Fruit fly (Drosophila melanogaster) ovary, adult (tissue): ENCODE measurements around the gene NP15.6.

Source experiments
- CG17801 ChIP-seq: fragments of 200-800 bp; optimal IDR thresholded peaks from 2 replicates; lab custom pipeline; 2019; ENCODE audit warnings: missing biosample characterization, mild to moderate bottlenecking, missing genetic modification characterization, moderate library complexity; ENCODE audit not compliant: partially characterized antibody

Gene NP15.6

DNA sequence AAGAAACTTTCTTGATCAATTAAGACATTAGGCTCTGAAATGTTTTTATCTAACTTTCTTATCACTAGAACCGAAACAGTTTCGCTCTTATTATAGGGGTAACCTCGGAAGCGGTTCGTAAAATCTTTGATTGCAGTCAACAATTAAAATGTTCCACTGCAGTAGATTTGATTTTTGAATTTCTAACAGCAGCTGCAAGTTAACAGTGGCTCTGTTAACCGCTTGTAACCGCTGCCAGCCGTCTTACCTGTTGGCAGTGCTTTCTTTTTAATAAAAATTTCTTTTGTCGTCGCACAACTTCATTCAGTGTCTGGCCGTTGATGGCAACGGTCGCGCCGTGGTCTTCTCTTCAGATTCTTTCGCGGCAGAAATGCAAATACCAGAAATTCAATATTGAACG, 6.1 kb downstream of the NP15.6 start, which contains the start of gene CG6026:
CG6026 (plus strand) TSS at position 301 of the 400 bp plus-strand sequence.
- no peak for TF ChIP-seq CG17801 (GFP tag; lab: Kevin White, UChicago)

DNA sequence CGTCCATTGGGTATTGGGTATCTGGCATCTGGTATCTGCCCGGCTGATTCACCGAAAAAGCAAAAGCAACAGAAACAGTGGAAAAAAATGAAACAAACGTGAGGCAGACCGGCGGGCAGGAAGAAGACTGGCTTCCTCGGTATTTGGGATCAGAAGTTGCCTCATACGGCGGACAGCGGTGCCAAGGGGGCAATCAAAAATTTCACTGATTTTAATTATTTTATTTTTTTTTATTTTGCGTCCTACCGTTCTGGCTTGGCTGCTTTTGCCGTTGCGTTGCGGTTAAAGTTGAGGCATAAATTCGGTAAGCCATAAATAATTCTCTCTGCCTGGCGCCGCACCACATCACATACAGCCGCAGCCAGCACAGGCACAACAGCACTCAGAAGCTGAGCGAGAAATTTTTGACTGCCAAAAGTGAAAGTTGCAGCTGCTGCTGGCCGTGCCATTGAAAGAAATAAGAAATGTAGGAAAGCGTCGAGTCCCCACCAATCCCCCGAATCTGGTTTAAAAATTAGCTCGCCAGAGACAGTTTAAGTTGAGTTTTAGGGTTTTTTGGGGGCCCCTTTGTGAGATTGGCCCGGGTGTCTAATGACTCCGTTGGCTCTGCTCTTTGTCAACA, 9.5 kb downstream of the NP15.6 start:
- no peak for TF ChIP-seq CG17801 (GFP tag; lab: Kevin White, UChicago)

DNA sequence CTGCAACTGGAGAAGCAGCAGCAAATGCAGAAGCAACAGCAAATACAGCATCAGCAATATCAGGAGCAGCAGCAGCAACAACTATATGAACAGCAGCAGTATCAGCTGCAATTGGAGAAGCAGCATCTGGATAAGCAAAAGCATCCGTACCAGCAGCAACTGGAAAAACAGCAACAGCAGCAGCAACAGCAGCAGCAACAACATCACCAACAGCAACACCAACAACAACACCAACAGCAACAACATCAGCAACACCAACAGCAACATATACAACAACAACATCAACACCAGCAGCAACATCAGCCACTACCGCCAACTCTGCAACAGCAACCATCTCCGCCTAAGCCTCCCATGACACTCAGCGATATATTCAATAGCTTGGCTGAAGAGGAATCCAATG, 13.5 kb downstream of the NP15.6 start:
- no peak for TF ChIP-seq CG17801 (GFP tag; lab: Kevin White, UChicago)

DNA sequence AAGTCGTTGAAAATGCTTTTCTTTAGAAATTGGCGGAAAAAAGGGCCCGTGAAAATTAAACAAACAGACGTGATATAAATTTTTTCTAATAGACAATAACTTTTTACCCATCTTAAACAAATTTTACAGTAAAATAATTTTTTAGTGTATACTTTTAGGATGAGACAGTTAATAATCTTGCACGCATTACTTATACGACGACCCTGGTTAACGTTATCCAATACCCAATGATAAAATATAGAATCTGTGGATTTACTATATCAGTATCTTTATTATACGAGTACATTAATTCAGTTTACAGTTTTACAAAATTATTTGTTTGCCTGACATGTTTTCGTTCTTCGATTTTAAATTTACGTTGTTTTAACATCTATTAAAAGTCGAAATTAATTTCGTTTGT, 17.5 kb downstream of the NP15.6 start:
- no peak for TF ChIP-seq CG17801 (GFP tag; lab: Kevin White, UChicago)

DNA sequence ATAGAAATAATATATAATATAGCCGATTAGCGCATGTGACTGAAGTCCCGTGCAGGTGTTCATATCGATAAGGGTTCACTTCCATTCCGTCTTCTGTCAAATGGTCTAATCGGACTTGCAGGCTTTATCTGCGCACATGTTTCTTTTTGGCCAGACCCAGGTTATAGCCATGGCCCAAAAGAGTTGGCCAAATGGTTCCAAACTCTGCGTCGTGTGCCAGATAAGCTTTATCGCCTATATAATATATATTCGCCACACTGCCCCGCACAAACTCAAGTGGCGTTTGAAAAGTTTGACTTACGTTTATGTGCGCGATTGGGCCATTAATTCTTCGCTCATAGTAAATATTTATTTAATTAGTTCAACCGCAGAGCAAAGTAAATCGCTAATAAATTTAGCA, 24.1 kb downstream of the NP15.6 start:
- no peak for TF ChIP-seq CG17801 (GFP tag; lab: Kevin White, UChicago)

DNA sequence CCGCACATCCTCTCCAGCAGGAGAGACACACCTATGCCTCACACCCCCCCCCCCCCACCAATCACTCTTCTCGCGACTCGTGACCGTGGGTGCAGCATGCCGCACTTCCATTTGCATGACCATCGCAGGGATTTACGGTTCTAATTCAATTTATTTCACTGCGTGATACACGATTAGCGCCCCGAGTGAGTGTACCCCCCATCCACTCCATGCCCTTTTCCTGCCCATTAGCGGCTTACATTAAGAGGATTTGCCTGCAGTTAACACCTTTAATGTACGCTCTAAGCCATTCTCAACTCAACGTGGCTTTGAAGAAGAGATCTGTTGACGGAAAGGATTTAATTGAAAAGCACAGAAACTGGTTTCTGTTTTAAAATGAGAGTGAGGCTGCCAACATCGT, 25.3 kb downstream of the NP15.6 start:
- TF ChIP-seq CG17801 (GFP tag; lab: Kevin White, UChicago): no peak

DNA sequence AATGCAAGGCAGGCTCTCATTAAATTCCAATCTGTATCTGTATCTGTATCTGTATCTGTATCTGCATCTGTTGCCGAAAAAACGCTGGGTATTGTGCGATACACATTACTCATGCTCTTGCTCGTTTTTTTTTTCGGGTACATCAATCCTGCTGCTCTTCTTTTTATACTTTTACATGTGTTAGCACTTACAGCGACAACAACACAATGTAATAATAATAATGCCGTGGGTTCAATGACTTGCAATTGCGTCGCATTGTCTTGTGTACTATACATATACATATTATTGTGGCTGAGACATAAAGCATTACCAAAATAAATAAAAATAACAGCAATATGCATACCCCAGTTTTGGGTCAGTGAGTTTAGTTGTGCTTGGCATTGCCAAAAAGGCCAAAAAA, 27.7 kb downstream of the NP15.6 start:
- no peak for TF ChIP-seq CG17801 (GFP tag; lab: Kevin White, UChicago)

DNA sequence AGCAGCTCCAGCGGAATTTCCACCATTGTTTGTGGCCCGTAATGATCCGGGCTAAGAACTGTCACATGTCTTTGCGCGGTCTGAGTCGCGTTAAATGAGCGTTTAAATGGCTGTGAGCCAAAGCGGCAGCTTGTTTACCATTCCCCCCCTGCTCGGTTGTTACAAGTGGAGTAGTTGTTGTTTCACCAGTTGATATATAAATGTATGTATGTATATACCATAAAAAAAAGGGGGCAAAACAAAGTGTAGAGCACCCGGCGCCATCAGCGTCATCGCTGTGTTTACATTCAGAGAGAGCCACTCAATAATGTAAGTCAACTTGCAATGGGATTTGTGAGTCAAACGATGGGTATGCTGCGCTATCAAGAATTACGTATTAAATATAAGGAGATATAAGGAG, 29.7 kb downstream of the NP15.6 start:
- TF ChIP-seq CG17801 (GFP tag; lab: Kevin White, UChicago): no peak

DNA sequence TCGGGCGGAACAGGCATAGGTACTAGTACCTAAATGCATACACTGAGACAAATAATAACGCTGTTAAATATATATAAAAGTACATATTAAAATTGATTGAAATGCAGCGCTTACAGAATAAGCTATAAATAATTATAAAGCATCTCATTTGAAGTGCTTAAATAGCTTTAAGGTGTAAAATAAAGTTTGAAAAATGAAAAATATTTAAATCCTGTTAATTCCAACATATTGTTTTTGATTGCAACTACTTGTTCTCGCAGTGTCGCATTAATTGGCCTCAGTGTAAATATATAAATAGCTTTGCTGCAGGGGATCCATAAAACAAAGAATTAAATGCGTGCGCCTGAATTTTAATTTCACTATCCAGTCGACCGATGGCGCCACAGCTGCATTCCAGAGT, 31.2 kb downstream of the NP15.6 start:
- no peak for TF ChIP-seq CG17801 (GFP tag; lab: Kevin White, UChicago)

DNA sequence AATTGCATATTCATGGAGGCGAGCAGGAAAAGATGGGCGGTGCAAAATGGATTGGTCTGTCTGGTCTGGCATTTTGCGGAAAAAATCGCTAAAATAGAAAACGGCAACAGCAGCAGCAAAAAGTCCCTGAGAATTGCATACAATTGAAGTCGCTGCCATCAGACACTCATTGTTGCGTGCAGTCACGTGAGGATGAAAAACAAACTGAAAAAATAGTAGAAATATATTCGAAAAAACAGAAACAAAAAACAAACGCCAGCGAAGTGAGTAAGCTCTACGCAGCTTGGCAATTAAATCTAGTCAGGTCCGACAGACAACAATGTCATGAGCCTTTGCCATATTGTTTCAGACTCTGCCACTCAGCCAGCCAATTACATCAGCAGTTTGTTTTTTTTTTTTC, 32.1 kb downstream of the NP15.6 start:
- TF ChIP-seq CG17801 (GFP tag; lab: Kevin White, UChicago): no peak

DNA sequence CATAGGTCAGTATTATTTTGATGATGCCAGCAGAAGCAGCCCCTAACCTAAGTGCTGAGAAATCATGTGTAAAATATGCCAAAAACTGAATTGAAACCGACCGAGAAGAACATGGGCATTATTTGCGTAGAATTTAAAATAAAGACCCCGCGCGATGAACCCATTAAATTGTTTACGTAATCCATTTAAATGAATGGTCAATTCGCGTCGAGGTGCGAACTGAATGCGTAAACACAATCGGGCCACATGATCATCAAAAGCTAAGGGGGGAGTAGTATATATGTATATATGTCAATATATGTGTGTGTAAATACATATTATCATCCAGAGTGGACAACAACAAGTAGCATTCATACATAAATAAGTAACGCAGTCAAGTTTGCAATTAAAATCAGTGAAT, 33.0 kb downstream of the NP15.6 start:
- TF ChIP-seq CG17801 (GFP tag; lab: Kevin White, UChicago): no peak

DNA sequence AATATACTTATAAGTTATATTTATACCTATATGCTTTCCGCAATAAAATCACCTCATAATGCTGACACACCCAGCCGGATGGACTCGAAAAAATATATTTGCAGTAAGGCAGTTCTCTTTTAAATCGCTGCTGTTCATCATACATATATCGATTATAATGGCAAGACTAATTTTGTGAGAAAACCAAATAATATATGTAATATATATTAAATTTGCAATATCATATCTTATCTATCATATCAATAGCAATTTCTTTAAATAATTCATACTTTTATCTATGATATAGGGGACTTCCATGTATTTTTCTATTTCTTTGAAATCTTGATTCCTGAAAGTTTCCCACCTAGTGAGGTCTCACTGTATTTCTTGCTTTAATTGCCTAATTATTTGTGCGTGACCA, 35.4 kb downstream of the NP15.6 start:
- TF ChIP-seq CG17801 (GFP tag; lab: Kevin White, UChicago): no peak

DNA sequence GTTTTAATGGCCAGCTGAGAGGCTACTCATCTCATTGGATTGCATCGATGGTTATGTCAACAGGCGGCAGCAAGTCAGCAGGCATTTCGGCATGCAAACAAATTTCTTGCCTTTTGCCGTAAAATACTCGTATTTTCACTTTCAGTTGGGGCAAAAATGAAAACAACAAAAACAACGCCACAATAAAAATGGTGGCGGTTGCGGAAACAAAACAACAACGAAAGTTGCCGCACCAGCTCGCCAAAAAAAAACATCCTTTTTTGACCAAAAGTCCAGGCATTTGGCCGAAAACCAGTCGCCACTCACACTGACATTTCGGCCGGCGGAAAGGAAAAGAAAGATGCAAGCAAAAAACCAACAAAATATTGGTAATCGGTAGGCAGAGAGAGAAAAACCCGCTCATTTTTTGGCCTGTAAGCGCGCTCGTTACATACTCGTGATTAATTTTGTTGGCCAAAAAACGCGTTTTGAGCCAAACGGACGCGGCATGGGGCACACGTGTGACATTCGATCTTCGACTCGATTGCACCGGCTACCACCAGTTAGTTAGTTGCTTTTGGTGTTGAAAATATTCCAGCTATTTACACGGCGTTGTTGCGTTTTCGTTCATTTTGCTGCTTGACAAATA, 37.0 kb downstream of the NP15.6 start:
- no peak for TF ChIP-seq CG17801 (GFP tag; lab: Kevin White, UChicago)

DNA sequence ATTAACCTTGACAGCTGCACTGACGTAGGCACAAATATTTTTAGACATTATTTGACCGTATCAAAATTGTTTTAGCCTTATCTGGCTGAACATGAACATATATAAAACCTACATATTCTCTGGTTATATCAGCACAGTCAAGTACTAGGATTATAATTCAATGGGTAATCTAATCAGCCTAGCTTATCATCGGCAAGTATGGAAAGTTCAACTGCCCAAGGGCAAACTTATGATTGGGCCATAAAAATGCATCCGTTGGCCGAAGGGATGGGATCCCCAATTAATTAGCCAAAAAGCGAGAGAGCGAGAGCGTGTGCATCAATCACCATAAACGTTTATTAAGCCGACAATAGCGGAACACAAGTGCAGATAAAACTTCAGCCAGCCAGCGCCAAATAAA, 38.3 kb downstream of the NP15.6 start:
- no peak for TF ChIP-seq CG17801 (GFP tag; lab: Kevin White, UChicago)

DNA sequence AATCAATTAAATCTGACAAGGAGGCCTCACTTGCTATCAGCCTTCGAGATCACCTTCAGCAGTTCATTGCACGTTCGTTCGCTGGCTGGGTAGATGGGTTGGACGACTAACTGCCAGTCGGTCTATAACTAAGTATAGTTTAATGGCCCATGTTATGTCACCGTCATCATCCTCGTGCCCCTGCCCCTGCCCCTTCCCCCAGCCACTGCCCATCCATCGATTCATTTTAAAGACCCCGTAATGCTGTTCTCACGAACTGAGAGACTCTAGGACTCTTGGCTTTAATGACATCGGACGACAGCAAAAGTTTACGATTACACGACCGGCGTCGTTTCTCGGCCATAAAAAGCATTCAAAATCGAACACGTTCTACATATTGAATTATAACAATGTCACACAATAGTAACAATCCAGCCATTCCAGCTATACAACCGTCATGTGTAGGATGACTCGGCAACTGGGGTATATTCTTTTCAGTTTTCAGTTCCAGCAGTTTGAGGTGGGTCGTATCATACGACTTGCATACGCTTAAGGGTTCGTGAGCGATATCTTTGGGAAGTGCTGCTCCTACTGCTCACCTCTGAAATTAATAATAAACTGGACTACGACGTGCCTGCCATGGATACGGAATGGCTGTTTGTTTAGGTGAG, 39.9 kb downstream of the NP15.6 start:
- TF ChIP-seq CG17801 (GFP tag; lab: Kevin White, UChicago): no peak

DNA sequence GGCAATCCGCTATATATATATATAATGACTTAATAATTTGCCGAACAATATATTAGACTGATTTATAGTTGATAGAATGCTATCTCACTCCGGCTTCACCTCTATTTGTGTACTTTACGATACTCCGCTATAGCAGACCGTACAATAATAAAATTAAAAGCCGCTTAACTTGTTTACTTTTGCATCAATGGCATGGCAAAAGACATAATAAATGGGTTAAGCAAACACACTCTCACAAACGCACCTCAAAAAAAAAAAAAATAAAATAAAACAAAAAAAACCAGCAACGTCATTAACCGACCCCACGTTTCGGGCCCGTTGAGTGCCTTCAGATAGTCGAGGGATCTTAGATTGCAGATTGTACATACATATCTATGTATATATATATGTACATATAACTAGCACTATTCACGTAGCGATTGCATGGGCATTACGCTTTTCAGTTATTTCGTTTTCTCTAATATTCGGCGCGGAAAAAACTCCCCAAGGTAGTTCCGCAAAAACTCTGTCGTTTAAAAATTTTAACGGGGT, 40.8 kb downstream of the NP15.6 start:
- TF ChIP-seq CG17801 (GFP tag; lab: Kevin White, UChicago): no peak
